Worm (Caenorhabditis elegans): ENCODE data around the gene F08A7.1.

DNA sequence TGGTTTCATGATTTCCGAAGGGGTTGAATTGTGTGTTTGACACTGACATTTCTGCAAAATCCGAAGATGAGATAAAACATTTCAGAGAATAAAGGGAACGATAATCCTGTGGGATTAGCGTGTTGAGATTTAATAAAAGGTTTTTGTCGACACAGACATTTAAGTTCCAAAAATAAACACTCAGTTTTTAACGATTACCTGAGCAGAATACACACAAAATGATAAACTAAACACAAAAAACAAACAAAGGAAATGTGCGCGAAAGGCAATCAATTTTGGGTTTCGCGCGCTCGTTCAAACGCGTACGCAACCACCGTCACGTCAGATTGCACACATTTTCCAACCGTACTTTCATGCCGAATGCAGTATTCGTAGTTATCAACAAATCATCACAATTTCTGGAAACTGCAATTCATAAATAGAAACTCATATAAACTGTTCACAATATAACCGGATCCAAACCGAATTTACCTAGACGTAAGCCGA, 20.9 kb downstream of the F08A7.1 start, which contains the start of gene rif-1.1:
- TF ChIP-seq W03F9.2 (tag; optimal IDR thresholded peaks at IDR 0.05) (no peak), him-1 (tag; optimal IDR thresholded peaks at IDR 0.05) (no peak)

All from whole organism, L4/young adult.